Worm (Caenorhabditis elegans) whole organism, mixed stage, embryonic: ENCODE data around the gene ric-8.

Experiments used
- ceh-39 ChIP-seq: fragments of 150-350 bp; optimal IDR thresholded peaks from 2 replicates; lab custom pipeline; 2014; ENCODE audit warnings: missing biosample characterization, missing genetic modification characterization
- nhr-2 ChIP-seq: fragments of 150-350 bp; optimal IDR thresholded peaks from 2 replicates; lab custom pipeline; 2014; ENCODE audit warnings: missing biosample characterization, missing genetic modification characterization
- snpc-4 ChIP-seq: fragments of 150-350 bp; optimal IDR thresholded peaks from 2 replicates; lab custom pipeline; 2014; ENCODE audit warnings: missing biosample characterization, missing genetic modification characterization
- sptf-1 ChIP-seq: sonication (generic microtip); optimal IDR thresholded peaks from 2 replicates; lab custom pipeline; 2017; ENCODE audit warnings: mild to moderate bottlenecking, missing genetic modification characterization, moderate library complexity, missing compliant biosample characterization
- unc-39 ChIP-seq: fragments of 150-350 bp; optimal IDR thresholded peaks from 2 replicates; lab custom pipeline; 2014; ENCODE audit warnings: missing biosample characterization, missing genetic modification characterization
- zip-8 ChIP-seq: fragments of 150-350 bp; optimal IDR thresholded peaks from 2 replicates; lab custom pipeline; 2014; ENCODE audit warnings: missing biosample characterization, missing genetic modification characterization

Gene ric-8

DNA sequence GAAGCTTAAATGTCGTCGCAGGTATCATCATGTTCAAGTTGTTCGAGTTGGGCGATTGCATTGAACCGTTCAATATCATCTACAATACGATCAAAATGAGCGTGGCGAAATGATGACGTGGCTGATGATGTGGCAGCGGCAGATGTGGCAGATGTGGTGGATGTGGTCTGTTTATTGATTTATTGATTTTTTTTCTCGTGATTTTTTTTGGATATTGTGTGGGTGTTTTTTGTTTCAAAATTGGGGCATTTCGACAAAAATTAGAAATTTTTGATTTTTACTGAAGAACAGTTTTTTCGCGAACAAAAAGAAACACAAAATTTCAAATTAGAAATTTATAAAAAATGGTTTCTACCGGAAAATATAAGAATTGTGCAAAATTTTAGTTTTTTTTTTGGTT lies 37.5 kb downstream of the ric-8 start:
- no peak for TF ChIP-seq nhr-2 (tag; lab: Kevin White, UChicago)
- TF ChIP-seq snpc-4 (tag; lab: Kevin White, UChicago): no peak
- no peak for TF ChIP-seq unc-39 (tag; lab: Kevin White, UChicago)
- no peak for TF ChIP-seq ceh-39 (tag; lab: Kevin White, UChicago)

DNA sequence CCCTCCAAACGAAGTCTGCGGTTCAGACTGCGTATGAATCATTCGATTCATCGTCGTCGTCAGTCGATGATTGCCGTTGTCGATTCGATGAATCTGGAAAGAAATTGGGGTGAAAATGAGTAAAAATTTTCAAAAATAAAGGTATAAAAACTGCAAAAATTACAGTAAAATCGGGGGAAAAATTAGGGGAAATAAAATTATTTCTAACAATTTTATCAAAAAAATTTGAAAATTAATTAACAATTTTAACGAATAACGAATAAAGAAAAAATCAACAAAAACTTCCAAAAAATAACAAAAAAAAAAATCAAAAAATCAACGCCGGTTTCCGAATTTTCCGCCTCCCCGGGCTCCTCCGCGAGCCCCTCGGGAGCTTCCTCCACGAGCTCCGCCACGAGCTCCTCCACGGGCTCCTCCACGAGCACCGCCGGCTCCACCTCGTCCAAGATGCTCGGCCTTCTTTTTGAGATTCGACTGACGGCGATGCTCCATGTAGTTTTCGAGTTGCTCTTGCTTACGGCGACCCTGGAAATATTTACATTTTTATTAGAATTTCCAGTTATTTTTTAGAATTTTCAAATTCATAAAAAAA lies 46.0 kb downstream of the ric-8 start, which contains the start of gene egrh-3:
Gene egrh-3, minus strand, starts transcription at position 51 of the 592 bp plus-strand sequence.
- no peak for TF ChIP-seq zip-8 (tag; lab: Kevin White, UChicago)
- no peak for TF ChIP-seq nhr-2 (tag; lab: Kevin White, UChicago)
- no peak for TF ChIP-seq snpc-4 (tag; lab: Kevin White, UChicago)
- TF ChIP-seq sptf-1: no peak
- TF ChIP-seq, all 35 proteins: peak for 0
